Worm (Caenorhabditis elegans) whole organism, L2 larva: ENCODE results near the gene C01F1.5.

Experiments used
- ama-1 ChIP-seq: fragments of 150-350 bp; optimal IDR thresholded peaks from 2 replicates; lab custom pipeline; 2018; ENCODE audit warnings: inconsistent platforms
- egl-27 ChIP-seq: sonication (generic microtip); optimal IDR thresholded peaks from 3 replicates; lab custom pipeline; 2017; ENCODE audit warnings: missing biosample characterization, missing genetic modification reagents, missing genetic modification characterization
- elt-3 ChIP-seq: sonication (generic microtip); optimal IDR thresholded peaks from 2 replicates; lab custom pipeline; 2017; ENCODE audit warnings: missing biosample characterization, missing genetic modification characterization
- lin-39 ChIP-seq: fragments of 150-350 bp; optimal IDR thresholded peaks from 2 replicates; lab custom pipeline; 2014; ENCODE audit warnings: missing biosample characterization, missing genetic modification reagents, missing genetic modification characterization
- mdl-1 ChIP-seq, 2 experiments: fragments of 150-350 bp in 1 of 2; sonication (generic microtip) in 1 of 2; optimal IDR thresholded peaks; 2 replicates each; lab custom pipeline; 2017; ENCODE audit warnings: missing biosample characterization in 2 of 2, missing genetic modification characterization in 2 of 2
- nhr-11 ChIP-seq: fragments of 150-350 bp; optimal IDR thresholded peaks from 2 replicates; lab custom pipeline; 2014; ENCODE audit warnings: missing biosample characterization, missing genetic modification characterization

- no peak for TF ChIP-seq egl-27 (tag; lab: Kevin White, UChicago)
- no peak for TF ChIP-seq mdl-1 (tag; optimal IDR thresholded peaks at IDR 0.05; lab: Kevin White, UChicago)
- TF ChIP-seq nhr-11 (tag; lab: Kevin White, UChicago): no peak
- no peak for TF ChIP-seq lin-39 (tag; lab: Kevin White, UChicago)
- no peak for TF ChIP-seq ama-1 (lab: Kevin White, UChicago)
- no peak for TF ChIP-seq elt-3 (tag; lab: Kevin White, UChicago)
These were observed 30.5 kb upstream of the C01F1.5 start, which contains the start of gene plep-1 for ce11 chrII:4312115-4312514.
